Fruit fly (Drosophila melanogaster) S2 (cell line): ENCODE data around the gene Teh4.

Experiments
- CG8478 ChIP-seq: fragments of >200 bp; optimal IDR thresholded peaks from 2 replicates; lab custom pipeline; 2018
- CTCF ChIP-seq, 2 experiments: fragments of >200 bp; optimal IDR thresholded peaks; 2 replicates each; lab custom pipeline; 2018

DNA sequence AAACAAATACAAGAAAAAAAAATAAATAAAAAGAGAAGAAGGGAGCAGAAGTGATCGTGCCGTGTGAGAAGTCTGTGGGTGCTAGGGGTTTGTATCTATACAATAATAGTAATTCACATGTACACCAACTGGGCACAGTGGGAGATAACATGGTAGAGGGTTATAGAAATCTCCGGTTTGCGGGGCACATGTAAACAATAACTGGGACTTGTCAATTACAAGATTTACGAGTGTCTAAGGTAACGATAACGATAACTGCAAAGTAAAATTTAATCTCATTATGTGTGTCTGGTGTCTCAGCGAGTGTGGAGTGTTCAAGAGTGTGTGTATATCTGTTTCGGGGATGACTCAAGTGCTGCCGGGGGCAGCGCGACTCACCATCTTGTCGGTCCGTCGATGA, 47.3 kb downstream of the Teh4 start:
- TF ChIP-seq CG8478 (lab: Kevin White, UChicago) (no peak), CTCF (optimal IDR thresholded peaks at IDR 0.05; lab: Kevin White, UChicago) (no peak)
